Worm (Caenorhabditis elegans) whole organism, L2 larva: ENCODE data around the gene W09C2.10.

Experiments used
- aly-2 ChIP-seq: fragments of 150-350 bp; optimal IDR thresholded peaks from 2 replicates; lab custom pipeline; 2014; ENCODE audit warnings: missing biosample characterization, missing genetic modification characterization
- ama-1 ChIP-seq: fragments of 150-350 bp; optimal IDR thresholded peaks from 2 replicates; lab custom pipeline; 2018; ENCODE audit warnings: inconsistent platforms
- elt-1 ChIP-seq: fragments of 150-350 bp; optimal IDR thresholded peaks from 2 replicates; lab custom pipeline; 2014; ENCODE audit warnings: missing biosample characterization, missing genetic modification characterization
- unc-55 ChIP-seq: fragments of 150-350 bp; sonication (generic microtip); optimal IDR thresholded peaks from 3 replicates; lab custom pipeline; 2014; ENCODE audit warnings: missing biosample characterization, missing genetic modification reagents, missing genetic modification characterization
- unc-62 ChIP-seq: fragments of 150-350 bp; optimal IDR thresholded peaks from 2 replicates; lab custom pipeline; 2014; ENCODE audit warnings: missing biosample characterization, missing genetic modification reagents, missing genetic modification characterization
- ztf-4 ChIP-seq: fragments of 150-350 bp; optimal IDR thresholded peaks from 2 replicates; lab custom pipeline; 2014; ENCODE audit warnings: missing biosample characterization, missing genetic modification characterization

DNA sequence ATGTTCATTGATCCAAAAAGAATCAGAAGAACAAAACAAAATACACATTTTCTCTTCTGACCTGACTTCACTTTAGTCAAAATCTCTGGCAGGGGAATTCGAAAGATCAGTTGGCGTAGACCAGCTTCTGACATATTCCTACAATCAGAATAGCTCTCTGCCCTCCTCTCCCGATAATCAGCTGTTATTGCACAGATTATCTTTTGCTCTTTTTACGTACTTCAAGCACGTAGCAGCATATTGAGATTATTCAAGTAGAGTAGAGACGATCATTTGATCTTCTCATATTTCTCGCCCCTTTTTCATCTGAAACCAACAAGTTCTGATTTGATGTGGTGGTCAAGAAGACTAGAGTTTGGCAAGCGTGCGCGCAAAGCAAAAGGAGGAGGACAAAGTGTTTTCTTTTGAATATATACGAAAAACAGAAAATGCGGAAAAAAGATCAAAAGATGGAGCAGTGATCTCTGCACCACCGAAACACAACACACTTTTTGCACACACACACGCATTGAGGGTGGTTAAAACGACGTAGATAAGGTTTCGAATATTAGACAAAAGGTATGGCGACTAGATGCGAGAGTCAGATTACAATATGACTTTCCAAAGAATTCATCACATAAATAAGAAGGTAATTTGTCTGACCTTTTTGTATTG, 48.9 kb upstream of the W09C2.10 start:
- TF ChIP-seq unc-55 (GFP tag; lab: Kevin White, UChicago) (no peak), unc-62 (GFP tag; lab: Kevin White, UChicago) (no peak), ztf-4 (no peak), elt-1 (tag; lab: Kevin White, UChicago) (peak; percentile 48), ama-1 (lab: Kevin White, UChicago) (no peak), aly-2 (tag; lab: Kevin White, UChicago) (no peak)
